Fruit fly (Drosophila melanogaster) whole organism: ENCODE results near the gene DAAM.

Source experiments
- CG8478 ChIP-seq: fragments of >200 bp; optimal IDR thresholded peaks from 2 replicates; lab custom pipeline; 2018; ENCODE audit warnings: inconsistent platforms
- Dll ChIP-seq: fragments of >200 bp; optimal IDR thresholded peaks from 2 replicates; lab custom pipeline; 2017
- EcR ChIP-seq, 2 experiments: fragments of >200 bp; optimal IDR thresholded peaks; 2 replicates each; lab custom pipeline; 2017; ENCODE audit warnings: missing biosample characterization in 2 of 2, missing genetic modification characterization in 2 of 2, missing genetic modification reagents in 2 of 2
- pan ChIP-seq: fragments of >200 bp; optimal IDR thresholded peaks from 2 replicates; lab custom pipeline; 2017
- psq ChIP-seq: fragments of >200 bp; optimal IDR thresholded peaks from 2 replicates; lab custom pipeline; 2017
- usp ChIP-seq: fragments of >200 bp; optimal IDR thresholded peaks from 2 replicates; lab custom pipeline; 2017; ENCODE audit warnings: missing biosample characterization, missing genetic modification characterization, mixed read lengths

Gene DAAM

dm6 chrX:1249612-1250011 lies 72.5 kb downstream of the DAAM start:
- no peak for TF ChIP-seq CG8478 (lab: Kevin White, UChicago)
- TF ChIP-seq EcR (GFP tag; optimal IDR thresholded peaks at IDR 0.05; lab: Kevin White, UChicago) = no peak
- TF ChIP-seq psq (lab: Kevin White, UChicago) = no peak
- TF ChIP-seq pan (lab: Kevin White, UChicago) = no peak
- no peak for TF ChIP-seq Dll (lab: Kevin White, UChicago)
- TF ChIP-seq usp (GFP tag; lab: Kevin White, UChicago) = no peak

- TF ChIP-seq CG8478 (lab: Kevin White, UChicago) (no peak), usp (GFP tag; lab: Kevin White, UChicago) (no peak), pan (lab: Kevin White, UChicago) (no peak), psq (lab: Kevin White, UChicago) (no peak), EcR (GFP tag; optimal IDR thresholded peaks at IDR 0.05; lab: Kevin White, UChicago) (no peak), Dll (lab: Kevin White, UChicago) (no peak)
Measured at dm6 chrX:1248735-1249134, 73.4 kb downstream of the DAAM start.

DNA sequence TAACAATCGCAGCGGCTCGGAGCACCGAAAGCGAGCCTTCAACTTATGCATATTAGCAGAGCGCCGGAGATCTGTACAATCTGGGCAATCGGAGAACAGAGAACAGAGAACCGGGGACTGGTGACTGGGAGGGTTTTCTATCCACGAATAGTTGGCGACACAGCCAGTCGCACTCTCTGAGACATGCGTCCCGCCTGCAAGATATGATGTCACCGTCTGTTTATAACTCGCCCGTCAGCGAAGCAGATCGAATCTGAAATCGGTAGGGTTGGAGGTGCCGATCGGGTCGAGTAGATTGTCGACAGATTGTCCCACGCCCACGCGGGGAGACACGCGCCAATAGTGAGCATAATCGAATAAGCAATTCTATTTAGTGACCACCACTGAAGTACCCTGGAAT lies 80.1 kb downstream of the DAAM start:
- TF ChIP-seq Dll (lab: Kevin White, UChicago) (no peak), usp (GFP tag; lab: Kevin White, UChicago) (no peak), EcR (GFP tag; optimal IDR thresholded peaks at IDR 0.05; lab: Kevin White, UChicago) (no peak)

DNA sequence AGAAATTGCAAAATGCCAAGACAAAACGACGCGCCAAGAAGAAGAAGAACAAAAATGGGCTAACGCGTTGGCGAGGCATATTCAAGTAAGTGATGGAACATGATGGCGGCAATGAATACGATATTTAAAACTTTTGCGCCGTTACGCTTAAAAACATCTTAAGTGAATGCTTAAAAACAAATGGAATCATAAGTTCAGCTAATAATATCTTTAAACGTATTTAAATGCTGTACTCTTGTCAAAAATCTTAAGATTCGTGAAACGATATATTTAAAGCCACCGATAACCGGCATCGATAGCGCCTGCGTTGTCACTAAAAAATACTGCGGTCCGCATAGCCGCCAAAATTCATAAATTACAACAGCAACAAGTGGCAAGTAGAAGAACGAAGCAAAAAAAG lies 82.3 kb downstream of the DAAM start, which contains the start of gene CG11403:
Gene CG11403, minus strand, starts transcription at position 53 of the 400 bp plus-strand sequence.
- no peak for TF ChIP-seq psq (lab: Kevin White, UChicago)
- no peak for TF ChIP-seq pan (lab: Kevin White, UChicago)
- no peak for TF ChIP-seq CG8478 (lab: Kevin White, UChicago)
- TF ChIP-seq Dll (lab: Kevin White, UChicago) = no peak
- TF ChIP-seq EcR (GFP tag; optimal IDR thresholded peaks at IDR 0.05; lab: Kevin White, UChicago) = no peak
- TF ChIP-seq usp (GFP tag; lab: Kevin White, UChicago) = no peak
